Worm (Caenorhabditis elegans) whole organism, L1 larva: ENCODE data around the gene F40H3.2.

Experiments
- jun-1 ChIP-seq: fragments of 150-350 bp; optimal IDR thresholded peaks from 2 replicates; lab custom pipeline; 2014; ENCODE audit warnings: missing biosample characterization, missing genetic modification reagents, missing genetic modification characterization
- lin-14 ChIP-seq: fragments of 200-800 bp; sonication (Bioruptor generic); optimal IDR thresholded peaks from 2 replicates; lab custom pipeline; 2018; ENCODE audit warnings: mild to moderate bottlenecking, missing genetic modification characterization, moderate library complexity, missing compliant biosample characterization
- lin-39 ChIP-seq: fragments of 150-350 bp; optimal IDR thresholded peaks from 2 replicates; lab custom pipeline; 2014; ENCODE audit warnings: missing biosample characterization, missing genetic modification reagents, missing genetic modification characterization
- lsy-2 ChIP-seq, 2 experiments: fragments of 150-350 bp; optimal IDR thresholded peaks; 2 replicates each; lab custom pipeline; 2014; ENCODE audit warnings: missing biosample characterization in 2 of 2, missing genetic modification characterization in 2 of 2
- mdl-1 ChIP-seq, 2 experiments: fragments of 150-350 bp; optimal IDR thresholded peaks; 2 replicates each; lab custom pipeline; 2014 to 2017; ENCODE audit warnings: missing biosample characterization in 2 of 2, missing genetic modification characterization in 2 of 2, inconsistent platforms in 1 of 2
- nhr-28 ChIP-seq: fragments of 150-350 bp; optimal IDR thresholded peaks from 2 replicates; lab custom pipeline; 2014; ENCODE audit warnings: missing biosample characterization, missing genetic modification characterization
- rnt-1 ChIP-seq: sonication (generic microtip); optimal IDR thresholded peaks from 2 replicates; lab custom pipeline; 2016; ENCODE audit warnings: mild to moderate bottlenecking, missing genetic modification characterization, moderate library complexity, missing compliant biosample characterization
- tbx-2 ChIP-seq: sonication (generic microtip); optimal IDR thresholded peaks from 2 replicates; lab custom pipeline; 2016; ENCODE audit warnings: missing genetic modification characterization, missing compliant biosample characterization
- unc-130 ChIP-seq: fragments of 150-350 bp; optimal IDR thresholded peaks from 2 replicates; lab custom pipeline; 2017; ENCODE audit warnings: missing biosample characterization, missing genetic modification characterization, inconsistent platforms
- ztf-4 ChIP-seq: fragments of 150-350 bp; optimal IDR thresholded peaks from 2 replicates; lab custom pipeline; 2014; ENCODE audit warnings: missing biosample characterization, missing genetic modification characterization

- TF ChIP-seq lin-39 (tag; lab: Kevin White, UChicago) (no peak), mdl-1 (tag; optimal IDR thresholded peaks at IDR 0.05; lab: Kevin White, UChicago) (no peak), tbx-2 (no peak), lin-14 (GFP tag; lab: Kevin White, UChicago) (no peak), unc-130 (tag; lab: Kevin White, UChicago) (no peak), rnt-1 (no peak), nhr-28 (tag; lab: Kevin White, UChicago) (no peak), lsy-2 (tag; optimal IDR thresholded peaks at IDR 0.05; lab: Kevin White, UChicago) (no peak), jun-1 (tag; lab: Kevin White, UChicago) (no peak), ztf-4 (tag; lab: Kevin White, UChicago) (no peak)
Observed at ce11 chrII:6221470-6221869, 48.0 kb downstream of the F40H3.2 start.
